Fruit fly (Drosophila melanogaster) whole organism, embryonic: ENCODE measurements around the gene bab2.

ENCODE experiments used
- Ada2b ChIP-seq: fragments of 200-800 bp; sonication (Bioruptor generic); IDR thresholded peaks from 2 replicates; pipeline ENCODE4 v1.3.6; 2022; ENCODE audit warnings: missing biosample characterization, missing genetic modification characterization
- Atf6 ChIP-seq: fragments of 200-800 bp; sonication (Bioruptor generic); IDR thresholded peaks from 2 replicates; pipeline ENCODE4 v1.3.6; 2022; ENCODE audit warnings: missing biosample characterization, missing genetic modification characterization
- CG10979 ChIP-seq: fragments of 200-800 bp; sonication (Bioruptor generic); optimal IDR thresholded peaks from 2 replicates; lab custom pipeline; 2018; ENCODE audit warnings: missing biosample characterization, mild to moderate bottlenecking, missing genetic modification characterization, moderate library complexity
- CG11093 ChIP-seq: fragments of 200-800 bp; sonication (Bioruptor generic); IDR thresholded peaks from 3 replicates; pipeline ENCODE4 v1.3.6; 2022; ENCODE audit warnings: missing biosample characterization, missing genetic modification characterization
- CG12155 ChIP-seq: fragments of 200-800 bp; sonication (Bioruptor generic); optimal IDR thresholded peaks from 3 replicates; lab custom pipeline; 2016; ENCODE audit warnings: missing biosample characterization, missing genetic modification characterization
- CG12391 ChIP-seq: fragments of 200-800 bp; sonication (Bioruptor generic); optimal IDR thresholded peaks from 3 replicates; lab custom pipeline; 2018; ENCODE audit warnings: missing biosample characterization, mild to moderate bottlenecking, missing genetic modification characterization, moderate library complexity
- CG14860 ChIP-seq: fragments of 200-800 bp; sonication (Bioruptor generic); IDR thresholded peaks from 3 replicates; pipeline ENCODE4 v1.3.6; 2022; ENCODE audit warnings: missing biosample characterization, missing genetic modification characterization; ENCODE audit not compliant: partially characterized antibody
- CG15479 ChIP-seq: fragments of 200-800 bp; sonication (Bioruptor generic); optimal IDR thresholded peaks from 3 replicates; lab custom pipeline; 2019; ENCODE audit warnings: missing biosample characterization, mild to moderate bottlenecking, missing genetic modification characterization, moderate library complexity
- CG16815 ChIP-seq: fragments of 200-800 bp; sonication (Bioruptor generic); optimal IDR thresholded peaks from 3 replicates; lab custom pipeline; 2017; ENCODE audit warnings: missing biosample characterization, mild to moderate bottlenecking, missing genetic modification characterization
- CG18476 ChIP-seq: fragments of 200-800 bp; sonication (Bioruptor generic); optimal IDR thresholded peaks from 2 replicates; lab custom pipeline; 2016; ENCODE audit warnings: missing biosample characterization, mild to moderate bottlenecking, missing genetic modification characterization
- CG2875 ChIP-seq: fragments of 200-800 bp; sonication (Bioruptor generic); optimal IDR thresholded peaks from 2 replicates; lab custom pipeline; 2017; ENCODE audit warnings: missing biosample characterization, mild to moderate bottlenecking, missing genetic modification characterization, missing genetic modification reagents
- CG30431 ChIP-seq: fragments of 200-800 bp; sonication (Bioruptor generic); optimal IDR thresholded peaks from 2 replicates; lab custom pipeline; 2017; ENCODE audit warnings: missing biosample characterization, missing genetic modification characterization
- CG34224 ChIP-seq: fragments of 200-800 bp; sonication (Bioruptor generic); IDR thresholded peaks from 3 replicates; pipeline ENCODE4 v1.3.6; 2022; ENCODE audit warnings: missing biosample characterization, missing genetic modification characterization; ENCODE audit not compliant: partially characterized antibody
- CG4360 ChIP-seq: fragments of 200-800 bp; sonication (Bioruptor generic); IDR thresholded peaks from 2 replicates; pipeline ENCODE4 v1.3.6; 2022; ENCODE audit warnings: missing biosample characterization, missing genetic modification characterization
- CG4707 ChIP-seq: fragments of 200-800 bp; sonication (Bioruptor generic); optimal IDR thresholded peaks from 2 replicates; lab custom pipeline; 2018; ENCODE audit warnings: missing biosample characterization, mild to moderate bottlenecking, missing genetic modification characterization, moderate library complexity
- CG7786 ChIP-seq: fragments of 200-800 bp; sonication (Bioruptor generic); optimal IDR thresholded peaks from 2 replicates; lab custom pipeline; 2016; ENCODE audit warnings: missing biosample characterization, missing genetic modification characterization
- CG8765 ChIP-seq: fragments of 200-800 bp; sonication (Bioruptor generic); IDR thresholded peaks from 2 replicates; pipeline ENCODE4 v1.3.6; 2022; ENCODE audit warnings: missing biosample characterization, missing genetic modification characterization
- CG8944 ChIP-seq: fragments of 200-800 bp; sonication (Bioruptor generic); optimal IDR thresholded peaks from 3 replicates; lab custom pipeline; 2016; ENCODE audit warnings: missing biosample characterization, missing genetic modification characterization
- CTCF ChIP-seq: fragments of 200-800 bp; sonication (Bioruptor generic); optimal IDR thresholded peaks from 2 replicates; lab custom pipeline; 2017; ENCODE audit warnings: missing biosample characterization, mild to moderate bottlenecking, missing genetic modification characterization, moderate library complexity
- D19A ChIP-seq: fragments of 200-800 bp; optimal IDR thresholded peaks from 3 replicates; lab custom pipeline; 2019; ENCODE audit warnings: missing biosample characterization, mild to moderate bottlenecking, missing genetic modification characterization, moderate library complexity
- D19B ChIP-seq: fragments of 200-800 bp; sonication (Bioruptor generic); optimal IDR thresholded peaks from 2 replicates; lab custom pipeline; 2017; ENCODE audit warnings: missing biosample characterization, mild to moderate bottlenecking, missing genetic modification characterization
- Deaf1 ChIP-seq: fragments of 200-800 bp; optimal IDR thresholded peaks from 3 replicates; lab custom pipeline; 2019; ENCODE audit warnings: missing biosample characterization, mild to moderate bottlenecking, missing genetic modification characterization, moderate library complexity
- Dfd ChIP-seq, 2 experiments: fragments of >200 bp; optimal IDR thresholded peaks; 2 replicates each; lab custom pipeline; 2017; ENCODE audit warnings: missing biosample characterization in 2 of 2, missing genetic modification characterization in 2 of 2
- Dp ChIP-seq: fragments of 200-800 bp; sonication (Bioruptor generic); optimal IDR thresholded peaks from 2 replicates; lab custom pipeline; 2018; ENCODE audit warnings: missing biosample characterization, mild to moderate bottlenecking, missing genetic modification characterization, moderate library complexity
- Kr ChIP-seq: fragments of 200-800 bp; sonication (Bioruptor generic); optimal IDR thresholded peaks from 2 replicates; lab custom pipeline; 2017; ENCODE audit warnings: missing biosample characterization, mild to moderate bottlenecking, missing genetic modification characterization
- NC2β ChIP-seq: fragments of 200-800 bp; sonication (Bioruptor generic); optimal IDR thresholded peaks from 2 replicates; lab custom pipeline; 2016; ENCODE audit warnings: missing biosample characterization, missing genetic modification characterization
- NK7.1 ChIP-seq: fragments of 200-800 bp; sonication (Bioruptor generic); optimal IDR thresholded peaks from 3 replicates; lab custom pipeline; 2016; ENCODE audit warnings: missing biosample characterization, missing genetic modification characterization
- Oaz ChIP-seq: fragments of 200-800 bp; sonication (Bioruptor generic); IDR thresholded peaks from 2 replicates; pipeline ENCODE4 v1.3.6; 2022; ENCODE audit warnings: missing biosample characterization, missing genetic modification characterization
- Optix ChIP-seq: fragments of 200-800 bp; sonication (Bioruptor generic); IDR thresholded peaks from 3 replicates; pipeline ENCODE4 v1.3.6; 2022; ENCODE audit warnings: missing biosample characterization, missing genetic modification characterization
- Pdp1 ChIP-seq, 2 experiments: fragments of 200-800 bp; sonication (Bioruptor generic); optimal IDR thresholded peaks; 3 replicates each; lab custom pipeline; 2016; ENCODE audit warnings: missing biosample characterization in 2 of 2, missing genetic modification characterization in 2 of 2, mild to moderate bottlenecking in 1 of 2, moderate library complexity in 1 of 2
- Rfx ChIP-seq: fragments of 200-800 bp; sonication (Bioruptor generic); IDR thresholded peaks from 2 replicates; pipeline ENCODE4 v1.3.6; 2022; ENCODE audit warnings: missing biosample characterization, missing genetic modification characterization
- Sry-β ChIP-seq: fragments of 200-800 bp; sonication (Bioruptor generic); optimal IDR thresholded peaks from 2 replicates; lab custom pipeline; 2018; ENCODE audit warnings: missing biosample characterization, mild to moderate bottlenecking, missing genetic modification characterization, moderate library complexity
- Ssrp ChIP-seq: fragments of 200-800 bp; sonication (Bioruptor generic); optimal IDR thresholded peaks from 2 replicates; lab custom pipeline; 2018; ENCODE audit warnings: missing biosample characterization, mild to moderate bottlenecking, missing genetic modification characterization, moderate library complexity
- btn ChIP-seq: fragments of 200-800 bp; sonication (Bioruptor generic); optimal IDR thresholded peaks from 2 replicates; lab custom pipeline; 2016; ENCODE audit warnings: missing biosample characterization, missing genetic modification characterization
- dysf ChIP-seq: fragments of 200-800 bp; sonication (Bioruptor generic); IDR thresholded peaks from 3 replicates; pipeline ENCODE4 v1.3.6; 2022; ENCODE audit warnings: missing biosample characterization, missing genetic modification characterization
- eve ChIP-seq, 2 experiments: fragments of >200 bp; optimal IDR thresholded peaks; 2 replicates each; lab custom pipeline; 2017; ENCODE audit warnings: missing biosample characterization in 2 of 2, missing genetic modification characterization in 2 of 2
- fu2 ChIP-seq: fragments of 200-800 bp; sonication (Bioruptor generic); optimal IDR thresholded peaks from 2 replicates; lab custom pipeline; 2016; ENCODE audit warnings: missing biosample characterization, missing genetic modification characterization
- gfzf ChIP-seq: fragments of 200-800 bp; sonication (Bioruptor generic); optimal IDR thresholded peaks from 2 replicates; lab custom pipeline; 2016; ENCODE audit warnings: missing biosample characterization, mild to moderate bottlenecking, missing genetic modification characterization, moderate library complexity
- ham ChIP-seq: fragments of 200-800 bp; sonication (Bioruptor generic); IDR thresholded peaks from 2 replicates; pipeline ENCODE4 v1.3.6; 2022; ENCODE audit warnings: missing biosample characterization, missing genetic modification characterization
- her ChIP-seq: fragments of 200-800 bp; sonication (Bioruptor generic); optimal IDR thresholded peaks from 2 replicates; lab custom pipeline; 2016; ENCODE audit warnings: missing biosample characterization, missing genetic modification characterization
- ind ChIP-seq: fragments of 200-800 bp; sonication (Bioruptor generic); optimal IDR thresholded peaks from 3 replicates; lab custom pipeline; 2016; ENCODE audit warnings: missing biosample characterization, missing genetic modification characterization
- ken ChIP-seq: fragments of 200-800 bp; sonication (Bioruptor generic); IDR thresholded peaks from 3 replicates; pipeline ENCODE4 v1.3.6; 2022; ENCODE audit warnings: missing biosample characterization, missing genetic modification characterization
- onecut ChIP-seq: fragments of 200-800 bp; sonication (Bioruptor generic); IDR thresholded peaks from 2 replicates; pipeline ENCODE4 v1.3.6; 2022; ENCODE audit warnings: missing biosample characterization, missing genetic modification characterization
- rib ChIP-seq: fragments of 200-800 bp; sonication (Bioruptor generic); IDR thresholded peaks from 2 replicates; pipeline ENCODE4 v1.3.6; 2022; ENCODE audit warnings: missing biosample characterization, missing genetic modification characterization
- row ChIP-seq: fragments of 200-800 bp; sonication (Bioruptor generic); IDR thresholded peaks from 3 replicates; pipeline ENCODE4 v1.3.6; 2022; ENCODE audit warnings: missing biosample characterization, missing genetic modification characterization
- salm ChIP-seq: fragments of 200-800 bp; sonication (Bioruptor generic); optimal IDR thresholded peaks from 2 replicates; lab custom pipeline; 2018; ENCODE audit warnings: missing biosample characterization, mild to moderate bottlenecking, missing genetic modification characterization
- tna ChIP-seq: fragments of 200-800 bp; sonication (Bioruptor generic); IDR thresholded peaks from 2 replicates; pipeline ENCODE4 v1.3.6; 2022; ENCODE audit warnings: missing biosample characterization, missing genetic modification characterization; ENCODE audit not compliant: partially characterized antibody
- yki ChIP-seq: fragments of >200 bp; optimal IDR thresholded peaks from 3 replicates; lab custom pipeline; 2018
- zen ChIP-seq: fragments of 200-800 bp; sonication (Bioruptor generic); optimal IDR thresholded peaks from 3 replicates; lab custom pipeline; 2018; ENCODE audit warnings: missing biosample characterization, mild to moderate bottlenecking, missing genetic modification characterization, moderate library complexity
- zfh1 ChIP-seq: fragments of 200-800 bp; sonication (Bioruptor generic); IDR thresholded peaks from 3 replicates; pipeline ENCODE4 v1.3.6; 2022; ENCODE audit warnings: missing biosample characterization, missing genetic modification characterization

The bab2 gene

dm6 chr3L:1166945-1167913 lies 9.8 kb downstream of the bab2 start (continued):
- TF ChIP-seq CTCF (GFP tag; lab: Kevin White, UChicago) (no peak), Dfd (GFP tag; optimal IDR thresholded peaks at IDR 0.05; lab: Kevin White, UChicago) (no peak), NC2β (GFP tag; lab: Kevin White, UChicago) (no peak), Rfx (GFP tag; lab: Robert Waterston, UW) (no peak), CG7786 (no peak), CG12391 (peak; percentile 52), CG8765 (GFP tag; lab: Robert Waterston, UW) (peak; percentile 62; the same call in 1 of the 2 replicates), CG12155 (GFP tag; lab: Kevin White, UChicago) (no peak), her (GFP tag; lab: Kevin White, UChicago) (no peak), D19A (no peak), CG10979 (peak; percentile 69), CG18476 (no peak), rib (GFP tag; lab: Robert Waterston, UW) (no peak), Pdp1 (GFP tag; optimal IDR thresholded peaks at IDR 0.05; lab: Kevin White, UChicago) (peak; percentile 9 to 24), CG4707 (GFP tag; lab: Kevin White, UChicago) (no peak), ind (GFP tag; lab: Kevin White, UChicago) (no peak), Ada2b (no peak), dysf (no peak), CG34224 (no peak), Kr (GFP tag; lab: Kevin White, UChicago) (peak; percentile 63), CG15479 (GFP tag; lab: Kevin White, UChicago) (no peak), salm (tag; lab: Kevin White, UChicago) (no peak), fu2 (no peak), btn (GFP tag; lab: Kevin White, UChicago) (no peak), D19B (no peak), Optix (GFP tag; lab: Robert Waterston, UW) (no peak), CG16815 (no peak), CG8944 (GFP tag; lab: Kevin White, UChicago) (no peak), Atf6 (no peak), ken (GFP tag; lab: Robert Waterston, UW) (peak; percentile 58; the same call in 1 of the 3 replicates), CG4360 (GFP tag; lab: Robert Waterston, UW) (peak; percentile 50), zfh1 (GFP tag; lab: Robert Waterston, UW) (peak; percentile 73), Oaz (GFP tag; lab: Robert Waterston, UW) (no peak), CG14860 (GFP tag; lab: Robert Waterston, UW) (no peak), zen (tag; lab: Kevin White, UChicago) (no peak), CG30431 (GFP tag; lab: Kevin White, UChicago) (no peak), Dp (no peak), CG11093 (GFP tag; lab: Robert Waterston, UW) (peak; percentile 39; the same call in 1 of the 3 replicates), eve (GFP tag; optimal IDR thresholded peaks at IDR 0.05; lab: Kevin White, UChicago) (no peak), onecut (GFP tag; lab: Robert Waterston, UW) (0 out of 2 replicates have a peak, but pooled peaks have one; percentile 15), yki (lab: Kevin White, UChicago) (no peak), Ssrp (tag; lab: Kevin White, UChicago) (no peak), CG2875 (no peak), row (peak; percentile 62), Deaf1 (tag; lab: Kevin White, UChicago) (no peak), gfzf (no peak), Sry-β (GFP tag; lab: Kevin White, UChicago) (no peak), ham (GFP tag; lab: Robert Waterston, UW) (no peak), tna (GFP tag; lab: Robert Waterston, UW) (no peak), NK7.1 (GFP tag; lab: Kevin White, UChicago) (no peak)
